Worm (Caenorhabditis elegans): Measurements from ENCODE around the gene cyp-25A4.

DNA sequence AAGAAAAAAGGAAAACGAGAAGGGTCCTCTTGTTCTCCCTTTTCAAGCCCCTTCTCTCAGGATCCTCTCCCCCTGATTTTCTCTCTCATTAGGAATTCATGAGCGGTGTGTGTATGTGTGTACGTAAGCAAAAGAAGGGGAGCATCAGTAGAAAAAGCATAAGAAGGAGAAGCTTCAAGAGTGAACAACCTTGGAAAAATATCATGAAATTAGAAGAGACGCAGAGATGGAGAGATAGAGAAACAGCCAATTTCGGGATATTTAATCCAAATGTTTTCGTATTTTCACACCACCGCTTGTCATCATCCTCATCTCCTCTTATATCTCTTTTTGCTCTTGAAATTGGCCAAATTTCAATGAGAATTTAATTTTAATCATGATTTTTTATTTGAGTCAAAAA lies 31.3 kb upstream of the cyp-25A4 start:
- TF ChIP-seq F37D6.2 (tag; optimal IDR thresholded peaks at IDR 0.05), result no peak
- TF ChIP-seq tag-97 (GFP tag; IDR thresholded peaks at IDR 0.05), result no peak
- no peak for TF ChIP-seq ceh-82 (tag; optimal IDR thresholded peaks at IDR 0.05)
- no peak for TF ChIP-seq nhr-41 (GFP tag; IDR thresholded peaks at IDR 0.05)
- no peak for TF ChIP-seq madf-9 (GFP tag; conservative IDR thresholded peaks at IDR 0.05)
- TF ChIP-seq ztf-11 (tag; optimal IDR thresholded peaks at IDR 0.05), result no peak
- TF ChIP-seq pqm-1 (tag; optimal IDR thresholded peaks at IDR 0.05), result no peak
- no peak for TF ChIP-seq nhr-28 (tag; optimal IDR thresholded peaks at IDR 0.05)
- no peak for TF ChIP-seq mep-1 (tag; optimal IDR thresholded peaks at IDR 0.05)
- TF ChIP-seq snpc-4 (tag; optimal IDR thresholded peaks at IDR 0.05), result no peak
- no peak for TF ChIP-seq lsy-2 (tag; optimal IDR thresholded peaks at IDR 0.05)
